Fruit fly (Drosophila melanogaster) ovary, adult (tissue): ENCODE results near the gene Ptpa.

ENCODE experiments used
- CG17801 ChIP-seq: fragments of 200-800 bp; optimal IDR thresholded peaks from 2 replicates; lab custom pipeline; 2019; ENCODE audit warnings: missing biosample characterization, mild to moderate bottlenecking, missing genetic modification characterization, moderate library complexity; ENCODE audit not compliant: partially characterized antibody

The Ptpa gene

dm6 chr2L:3354642-3355380, 22.0 kb upstream of the Ptpa start, which contains the start of gene E23:
Gene E23, minus strand, starts transcription at chr2L:3354829.
- TF ChIP-seq CG17801: peak; percentile 93

dm6 chr2L:3355791-3356190, 21.0 kb upstream of the Ptpa start:
- TF ChIP-seq CG17801: no peak

- TF ChIP-seq CG17801: no peak
These were observed 20.6 kb upstream of the Ptpa start for dm6 chr2L:3356193-3356645.

dm6 chr2L:3356790-3357696, 19.8 kb upstream of the Ptpa start, which contains the start of gene CG8838:
Gene CG8838, plus strand, starts transcription at chr2L:3357646.
- TF ChIP-seq CG17801: no peak

dm6 chr2L:3361821-3362220, 15.0 kb upstream of the Ptpa start:
- no peak for TF ChIP-seq CG17801

dm6 chr2L:3366043-3366679, 10.6 kb upstream of the Ptpa start:
- no peak for TF ChIP-seq CG17801

dm6 chr2L:3368425-3368824, 8.4 kb upstream of the Ptpa start:
- TF ChIP-seq CG17801: no peak

dm6 chr2L:3369083-3369653, 7.6 kb upstream of the Ptpa start:
- no peak for TF ChIP-seq CG17801

dm6 chr2L:3369822-3370221, 7.0 kb upstream of the Ptpa start:
- no peak for TF ChIP-seq CG17801

- no peak for TF ChIP-seq CG17801
These were observed 5.9 kb upstream of the Ptpa start for dm6 chr2L:3370920-3371319.

dm6 chr2L:3371340-3371739, 5.5 kb upstream of the Ptpa start:
- TF ChIP-seq CG17801: no peak

- TF ChIP-seq CG17801: no peak
These were observed 4.9 kb upstream of the Ptpa start for dm6 chr2L:3371776-3372383.

dm6 chr2L:3372483-3372929, 4.3 kb upstream of the Ptpa start:
- TF ChIP-seq CG17801: peak; percentile 26

- TF ChIP-seq CG17801: peak; percentile 43
These were observed 3.6 kb upstream of the Ptpa start, which contains the start of gene GramD1B for dm6 chr2L:3373242-3373641. Gene GramD1B, minus strand, starts transcription at chr2L:3373372.

- no peak for TF ChIP-seq CG17801
These were observed 1.2 kb upstream of the Ptpa start, which contains the start of gene CG15412 for dm6 chr2L:3375611-3376010. Gene CG15412, minus strand, starts transcription at chr2L:3375711.

dm6 chr2L:3387643-3388042, 10.8 kb downstream of the Ptpa start, which contains the start of gene Sfp23F:
Gene Sfp23F, minus strand, starts transcription at chr2L:3387743.
- TF ChIP-seq CG17801: no peak
